Fruit fly (Drosophila melanogaster): ENCODE results near the gene CG33107.

DNA sequence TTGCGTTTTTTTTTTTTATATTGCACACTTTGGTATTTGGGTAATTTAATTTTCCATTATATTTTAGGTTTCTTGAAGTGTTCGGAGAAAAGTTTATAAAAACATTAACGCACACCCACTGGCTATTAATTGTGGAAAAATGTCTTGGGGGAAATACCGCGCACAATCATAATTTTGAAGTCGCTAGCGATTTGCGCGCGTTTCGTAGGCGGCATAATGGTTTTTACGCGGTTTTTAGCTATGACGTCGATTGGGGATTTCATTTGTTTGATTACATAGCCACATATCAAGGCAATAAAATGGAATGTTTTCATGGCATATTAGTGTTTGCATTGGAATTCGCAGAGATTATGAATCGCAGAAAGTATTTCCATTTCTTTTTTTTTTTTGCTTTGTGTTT is 47.7 kb upstream of the CG33107 start:
- TF ChIP-seq CG8478 (optimal IDR thresholded peaks at IDR 0.05) (no peak), CTCF (optimal IDR thresholded peaks at IDR 0.05) (no peak)
